Fruit fly (Drosophila melanogaster) whole organism, embryonic: ENCODE results near the gene meigo.

Source experiments
- ATbp ChIP-seq: fragments of 200-800 bp; sonication (Bioruptor generic); optimal IDR thresholded peaks from 2 replicates; lab custom pipeline; 2017; ENCODE audit warnings: missing biosample characterization, mild to moderate bottlenecking, missing genetic modification characterization, missing genetic modification reagents
- Asciz ChIP-seq: fragments of 200-800 bp; sonication (Bioruptor generic); optimal IDR thresholded peaks from 2 replicates; lab custom pipeline; 2017; ENCODE audit warnings: missing biosample characterization, mild to moderate bottlenecking, missing genetic modification characterization, missing genetic modification reagents
- CG1024 ChIP-seq: fragments of 200-800 bp; sonication (Bioruptor generic); IDR thresholded peaks from 2 replicates; pipeline ENCODE4 v1.3.6; 2022; ENCODE audit warnings: missing biosample characterization, missing genetic modification characterization
- CG10366 ChIP-seq: fragments of 200-800 bp; sonication (Bioruptor generic); IDR thresholded peaks from 2 replicates; pipeline ENCODE4 v1.3.6; 2022; ENCODE audit warnings: missing biosample characterization, missing genetic modification characterization
- CG11247 ChIP-seq: fragments of 200-800 bp; sonication (Bioruptor generic); IDR thresholded peaks from 2 replicates; pipeline ENCODE4 v1.3.6; 2022; ENCODE audit warnings: missing biosample characterization, missing genetic modification characterization
- CG13624 ChIP-seq: fragments of 200-800 bp; sonication (Bioruptor generic); optimal IDR thresholded peaks from 2 replicates; lab custom pipeline; 2016; ENCODE audit warnings: missing biosample characterization, missing genetic modification characterization
- CG14710 ChIP-seq: fragments of 200-800 bp; sonication (Bioruptor generic); optimal IDR thresholded peaks from 3 replicates; lab custom pipeline; 2019; ENCODE audit warnings: missing biosample characterization, mild to moderate bottlenecking, missing genetic modification characterization, moderate library complexity
- CG1602 ChIP-seq: fragments of 200-800 bp; sonication (Bioruptor generic); optimal IDR thresholded peaks from 3 replicates; lab custom pipeline; 2016; ENCODE audit warnings: missing biosample characterization, missing genetic modification characterization
- CG16815 ChIP-seq: fragments of 200-800 bp; sonication (Bioruptor generic); optimal IDR thresholded peaks from 3 replicates; lab custom pipeline; 2017; ENCODE audit warnings: missing biosample characterization, mild to moderate bottlenecking, missing genetic modification characterization
- CG17186 ChIP-seq: fragments of 200-800 bp; sonication (Bioruptor generic); optimal IDR thresholded peaks from 3 replicates; lab custom pipeline; 2017; ENCODE audit warnings: missing biosample characterization, missing genetic modification reagents, missing genetic modification characterization
- CG32767 ChIP-seq: fragments of 200-800 bp; sonication (Bioruptor generic); IDR thresholded peaks from 2 replicates; pipeline ENCODE4 v1.3.6; 2022; ENCODE audit warnings: missing biosample characterization, missing genetic modification characterization
- CG33213 ChIP-seq: fragments of 200-800 bp; sonication (Bioruptor generic); optimal IDR thresholded peaks from 3 replicates; lab custom pipeline; 2016; ENCODE audit warnings: missing biosample characterization, missing genetic modification characterization
- CG33557 ChIP-seq: fragments of 200-800 bp; sonication (Bioruptor generic); optimal IDR thresholded peaks from 2 replicates; lab custom pipeline; 2019; ENCODE audit warnings: missing biosample characterization, mild to moderate bottlenecking, missing genetic modification characterization, moderate library complexity
- CG42726 ChIP-seq: fragments of 200-800 bp; sonication (Bioruptor generic); IDR thresholded peaks from 2 replicates; pipeline ENCODE4 v1.3.6; 2022; ENCODE audit warnings: missing biosample characterization, missing genetic modification characterization; ENCODE audit not compliant: partially characterized antibody
- CG5953 ChIP-seq: fragments of 200-800 bp; sonication (Bioruptor generic); IDR thresholded peaks from 2 replicates; pipeline ENCODE4 v1.3.6; 2022; ENCODE audit warnings: missing biosample characterization, missing genetic modification characterization
- CG7963 ChIP-seq: fragments of 200-800 bp; sonication (Bioruptor generic); IDR thresholded peaks from 3 replicates; pipeline ENCODE4 v1.3.6; 2022; ENCODE audit warnings: missing biosample characterization, missing genetic modification characterization; ENCODE audit not compliant: partially characterized antibody
- CG9817 ChIP-seq: fragments of 200-800 bp; sonication (Bioruptor generic); optimal IDR thresholded peaks from 2 replicates; lab custom pipeline; 2018; ENCODE audit warnings: missing biosample characterization, mild to moderate bottlenecking, missing genetic modification characterization, moderate library complexity
- CTCF ChIP-seq: fragments of 200-800 bp; sonication (Bioruptor generic); optimal IDR thresholded peaks from 2 replicates; lab custom pipeline; 2017; ENCODE audit warnings: missing biosample characterization, mild to moderate bottlenecking, missing genetic modification characterization, moderate library complexity
- Dp ChIP-seq: fragments of 200-800 bp; sonication (Bioruptor generic); optimal IDR thresholded peaks from 2 replicates; lab custom pipeline; 2018; ENCODE audit warnings: missing biosample characterization, mild to moderate bottlenecking, missing genetic modification characterization, moderate library complexity
- Drgx ChIP-seq: fragments of 200-800 bp; sonication (Bioruptor generic); IDR thresholded peaks from 2 replicates; pipeline ENCODE4 v1.3.6; 2022; ENCODE audit warnings: missing biosample characterization, missing genetic modification characterization
- Ets65A ChIP-seq: fragments of 200-800 bp; sonication (Bioruptor generic); peaks from one replicate; lab custom pipeline; 2016; ENCODE audit warnings: missing biosample characterization, missing genetic modification characterization
- H2.0 ChIP-seq: fragments of 200-800 bp; sonication (Bioruptor generic); IDR thresholded peaks from 2 replicates; pipeline ENCODE4 v1.3.6; 2022; ENCODE audit warnings: missing biosample characterization, missing genetic modification characterization
- Med ChIP-seq: fragments of 200-800 bp; sonication (Bioruptor generic); peaks from one replicate; lab custom pipeline; 2016; ENCODE audit warnings: missing biosample characterization, missing genetic modification characterization, mild to moderate bottlenecking, inconsistent platforms, moderate library complexity
- NfI ChIP-seq: fragments of 200-800 bp; sonication (Bioruptor generic); optimal IDR thresholded peaks from 3 replicates; lab custom pipeline; 2018; ENCODE audit warnings: missing biosample characterization, mild to moderate bottlenecking, missing genetic modification characterization, moderate library complexity
- Poxn ChIP-seq: fragments of 200-800 bp; sonication (Bioruptor generic); IDR thresholded peaks from 2 replicates; pipeline ENCODE4 v1.3.6; 2022; ENCODE audit warnings: missing biosample characterization, missing genetic modification characterization
- Scr ChIP-seq: fragments of 200-800 bp; sonication (Bioruptor generic); IDR thresholded peaks from 2 replicates; pipeline ENCODE4 v1.3.6; 2022; ENCODE audit warnings: missing biosample characterization, missing genetic modification characterization; ENCODE audit not compliant: partially characterized antibody
- Six4 ChIP-seq: fragments of 200-800 bp; sonication (Bioruptor generic); optimal IDR thresholded peaks from 2 replicates; lab custom pipeline; 2016; ENCODE audit warnings: missing biosample characterization, missing genetic modification characterization
- Sox100B ChIP-seq: fragments of 200-800 bp; sonication (Bioruptor generic); optimal IDR thresholded peaks from 3 replicates; lab custom pipeline; 2018; ENCODE audit warnings: missing biosample characterization, mild to moderate bottlenecking, missing genetic modification characterization
- Sry-δ ChIP-seq: fragments of 200-800 bp; sonication (Bioruptor generic); optimal IDR thresholded peaks from 2 replicates; lab custom pipeline; 2016; ENCODE audit warnings: missing biosample characterization, missing genetic modification characterization
- Vsx1 ChIP-seq: fragments of 200-800 bp; sonication (Bioruptor generic); optimal IDR thresholded peaks from 2 replicates; lab custom pipeline; 2017; ENCODE audit warnings: missing biosample characterization, mild to moderate bottlenecking, missing genetic modification characterization, missing genetic modification reagents
- ap ChIP-seq: fragments of 200-800 bp; sonication (Bioruptor generic); IDR thresholded peaks from 2 replicates; pipeline ENCODE4 v1.3.6; 2022; ENCODE audit warnings: missing biosample characterization, missing genetic modification characterization
- bigmax ChIP-seq: fragments of 200-800 bp; sonication (Bioruptor generic); optimal IDR thresholded peaks from 2 replicates; lab custom pipeline; 2018; ENCODE audit warnings: missing biosample characterization, mild to moderate bottlenecking, missing genetic modification characterization
- btn ChIP-seq: fragments of 200-800 bp; sonication (Bioruptor generic); optimal IDR thresholded peaks from 2 replicates; lab custom pipeline; 2016; ENCODE audit warnings: missing biosample characterization, missing genetic modification characterization
- chif ChIP-seq, 2 experiments: fragments of 200-800 bp; sonication (Bioruptor generic); optimal IDR thresholded peaks; 3 replicates each; lab custom pipeline; 2016; ENCODE audit warnings: missing biosample characterization in 2 of 2, missing genetic modification characterization in 2 of 2
- crp ChIP-seq, 2 experiments: fragments of 200-800 bp; sonication (Bioruptor generic); optimal IDR thresholded peaks; 2 replicates in 1 of 2; 3 replicates in 1 of 2; lab custom pipeline; 2017; ENCODE audit warnings: missing biosample characterization in 2 of 2, missing genetic modification characterization in 2 of 2, mild to moderate bottlenecking in 1 of 2, moderate library complexity in 1 of 2
- cwo ChIP-seq: fragments of 200-800 bp; sonication (Bioruptor generic); optimal IDR thresholded peaks from 3 replicates; lab custom pipeline; 2017; ENCODE audit warnings: missing biosample characterization, missing genetic modification characterization, mild to moderate bottlenecking, moderate library complexity, missing genetic modification reagents
- gem ChIP-seq: fragments of 200-800 bp; sonication (Bioruptor generic); optimal IDR thresholded peaks from 2 replicates; lab custom pipeline; 2019; ENCODE audit warnings: missing biosample characterization, mild to moderate bottlenecking, missing genetic modification characterization, moderate library complexity
- knrl ChIP-seq: fragments of 200-800 bp; sonication (Bioruptor generic); IDR thresholded peaks from 3 replicates; pipeline ENCODE4 v1.3.6; 2022; ENCODE audit warnings: missing biosample characterization, missing genetic modification characterization; ENCODE audit not compliant: partially characterized antibody
- mam ChIP-seq: fragments of 200-800 bp; sonication (Bioruptor generic); optimal IDR thresholded peaks from 3 replicates; lab custom pipeline; 2016; ENCODE audit warnings: missing biosample characterization, missing genetic modification characterization
- nau ChIP-seq: fragments of 200-800 bp; sonication (Bioruptor generic); optimal IDR thresholded peaks from 3 replicates; lab custom pipeline; 2017; ENCODE audit warnings: missing biosample characterization, mild to moderate bottlenecking, missing genetic modification characterization, missing genetic modification reagents
- nerfin-2 ChIP-seq: fragments of 200-800 bp; sonication (Bioruptor generic); IDR thresholded peaks from 2 replicates; pipeline ENCODE4 v1.3.6; 2022; ENCODE audit warnings: missing biosample characterization, missing genetic modification characterization; ENCODE audit not compliant: partially characterized antibody
- onecut ChIP-seq: fragments of 200-800 bp; sonication (Bioruptor generic); IDR thresholded peaks from 2 replicates; pipeline ENCODE4 v1.3.6; 2022; ENCODE audit warnings: missing biosample characterization, missing genetic modification characterization
- repo ChIP-seq: fragments of 200-800 bp; sonication (Bioruptor generic); optimal IDR thresholded peaks from 2 replicates; lab custom pipeline; 2016; ENCODE audit warnings: missing biosample characterization, missing genetic modification characterization
- sd ChIP-seq: fragments of 200-800 bp; sonication (Bioruptor generic); optimal IDR thresholded peaks from 3 replicates; lab custom pipeline; 2018; ENCODE audit warnings: missing biosample characterization, mild to moderate bottlenecking, missing genetic modification characterization, moderate library complexity
- seq ChIP-seq: fragments of 200-800 bp; sonication (Bioruptor generic); IDR thresholded peaks from 2 replicates; pipeline ENCODE4 v1.3.6; 2022; ENCODE audit warnings: missing biosample characterization, missing genetic modification characterization
- stwl ChIP-seq: fragments of 200-800 bp; sonication (Bioruptor generic); optimal IDR thresholded peaks from 3 replicates; lab custom pipeline; 2018; ENCODE audit warnings: missing biosample characterization, mild to moderate bottlenecking, missing genetic modification characterization, moderate library complexity
- ttk ChIP-seq: fragments of 200-800 bp; sonication (Bioruptor generic); IDR thresholded peaks from 2 replicates; pipeline ENCODE4 v2.1.2; 2022; ENCODE audit warnings: missing biosample characterization, missing genetic modification characterization
- tup ChIP-seq: fragments of 200-800 bp; sonication (Bioruptor generic); optimal IDR thresholded peaks from 2 replicates; lab custom pipeline; 2016; ENCODE audit warnings: missing biosample characterization, mild to moderate bottlenecking, missing genetic modification characterization, moderate library complexity
- vfl ChIP-seq: fragments of 200-800 bp; sonication (Bioruptor generic); optimal IDR thresholded peaks from 2 replicates; lab custom pipeline; 2016; ENCODE audit warnings: missing biosample characterization, missing genetic modification characterization
- yki ChIP-seq: fragments of >200 bp; optimal IDR thresholded peaks from 3 replicates; lab custom pipeline; 2018

The meigo gene

DNA sequence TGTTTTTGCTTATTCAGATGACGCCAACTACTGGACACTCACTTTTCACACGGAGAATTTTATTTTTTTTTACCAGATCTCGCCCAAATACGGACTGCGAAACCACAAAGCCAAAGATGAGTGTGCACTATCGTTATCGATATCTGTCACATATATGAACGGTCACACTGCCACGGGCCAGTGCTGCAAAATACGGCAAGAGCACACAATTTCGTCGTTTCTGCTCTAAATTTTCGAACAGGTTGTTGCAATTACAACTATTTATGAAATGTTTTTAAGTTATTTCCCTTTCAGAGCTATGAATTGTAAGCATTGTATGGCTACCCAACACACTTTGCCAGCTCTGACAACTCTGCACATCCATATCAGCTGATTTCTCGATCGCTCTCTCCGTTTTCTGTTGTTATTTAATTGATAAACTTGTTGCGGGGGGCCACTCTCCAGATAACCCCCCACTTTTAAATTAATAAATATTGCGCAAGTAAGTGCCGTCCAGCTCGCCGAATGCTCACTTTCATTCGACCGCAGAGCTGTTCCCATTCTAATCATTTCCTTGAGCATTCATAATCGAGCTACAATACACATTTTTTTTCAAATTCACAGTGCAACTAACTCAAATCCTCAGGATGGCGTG is 10.6 kb upstream of the meigo start, which contains the start of the genes slmb and CG5793 (continued):
- TF ChIP-seq CG13624 = peak; percentile 77
- TF ChIP-seq CG16815 (GFP tag; lab: Kevin White, UChicago) = no peak
- no peak for TF ChIP-seq sd (tag; lab: Kevin White, UChicago)
- TF ChIP-seq Sox100B (GFP tag; lab: Kevin White, UChicago) = no peak
- peak; percentile 68 for TF ChIP-seq CG17186 (GFP tag; lab: Kevin White, UChicago)
- TF ChIP-seq Asciz = no peak
- no peak for TF ChIP-seq tup (GFP tag; lab: Kevin White, UChicago)
- peak; percentile 84 for TF ChIP-seq stwl (tag; lab: Kevin White, UChicago)
- no peak for TF ChIP-seq yki (lab: Kevin White, UChicago)
- TF ChIP-seq CG33557 (GFP tag; lab: Kevin White, UChicago) = no peak
- no peak for TF ChIP-seq Vsx1 (GFP tag; lab: Kevin White, UChicago)
- peak; percentile 48 for TF ChIP-seq CG33213 (GFP tag; lab: Kevin White, UChicago)
- TF ChIP-seq CG10366 (GFP tag; lab: Robert Waterston, UW) = peak; percentile 29; the same call in 1 of the 2 replicates
- no peak for TF ChIP-seq onecut
- peak; percentile 39 for TF ChIP-seq NfI (GFP tag; lab: Kevin White, UChicago)
- TF ChIP-seq gem (tag; lab: Kevin White, UChicago) = no peak
- TF ChIP-seq Med = peak; percentile 94
- peak; percentile 93 for TF ChIP-seq Ets65A
- peak; percentile 43 for TF ChIP-seq CG1024 (GFP tag; lab: Robert Waterston, UW)
- TF ChIP-seq CG11247 = 0 out of 2 replicates have a peak, but pooled peaks have one; percentile 10
- TF ChIP-seq knrl (GFP tag; lab: Robert Waterston, UW) = peak; percentile 65
- peak; percentile 74 for TF ChIP-seq mam (GFP tag; lab: Kevin White, UChicago)
- TF ChIP-seq H2.0 (GFP tag; lab: Robert Waterston, UW) = no peak
- no peak for TF ChIP-seq repo (GFP tag; lab: Kevin White, UChicago)
- no peak for TF ChIP-seq CTCF (GFP tag; lab: Kevin White, UChicago)
- TF ChIP-seq crp (GFP tag; optimal IDR thresholded peaks at IDR 0.05; lab: Kevin White, UChicago) = peak; percentile 44 to 92
- peak; percentile 46 for TF ChIP-seq bigmax
- TF ChIP-seq nerfin-2 (GFP tag; lab: Robert Waterston, UW) = no peak
- TF ChIP-seq btn (GFP tag; lab: Kevin White, UChicago) = no peak
- TF ChIP-seq ATbp (GFP tag; lab: Kevin White, UChicago) = no peak
- no peak for TF ChIP-seq ap
- TF ChIP-seq Drgx = no peak
- TF ChIP-seq CG32767 = no peak
- TF ChIP-seq cwo = no peak
- no peak for TF ChIP-seq vfl
- peak; percentile 86 for TF ChIP-seq Sry-δ (GFP tag; lab: Kevin White, UChicago)
- peak in 1 of 2 experiments; percentile 3 for TF ChIP-seq chif (GFP tag; optimal IDR thresholded peaks at IDR 0.05; lab: Kevin White, UChicago)
- peak; percentile 41; the same call in 1 of the 3 replicates for TF ChIP-seq CG7963 (GFP tag; lab: Robert Waterston, UW)
- no peak for TF ChIP-seq seq (GFP tag; lab: Robert Waterston, UW)
- TF ChIP-seq Six4 (GFP tag; lab: Kevin White, UChicago) = peak; percentile 11
- TF ChIP-seq ttk = no peak
- peak; percentile 12 for TF ChIP-seq CG1602
- TF ChIP-seq Scr (GFP tag; lab: Robert Waterston, UW) = peak; percentile 70
- TF ChIP-seq CG42726 (GFP tag; lab: Robert Waterston, UW) = no peak
- peak; percentile 24 for TF ChIP-seq CG9817
- no peak for TF ChIP-seq nau (GFP tag; lab: Kevin White, UChicago)
- no peak for TF ChIP-seq Poxn (GFP tag; lab: Robert Waterston, UW)
- TF ChIP-seq CG14710 (tag; lab: Kevin White, UChicago) = peak; percentile 66
- TF ChIP-seq CG5953 (GFP tag; lab: Robert Waterston, UW) = no peak
- TF ChIP-seq Dp (GFP tag; lab: Kevin White, UChicago) = peak; percentile 52
